Fruit fly (Drosophila melanogaster): ENCODE measurements around the gene L2HGDH.

dm6 chr2L:18924642-18925244 is 49.5 kb downstream of the L2HGDH start:
- TF ChIP-seq kay (GFP tag; ENCODE audit: borderline replicate concordance), result no peak
- no peak for TF ChIP-seq CG7101 (tag; optimal IDR thresholded peaks at IDR 0.05)
- TF ChIP-seq cnc (optimal IDR thresholded peaks at IDR 0.05), result no peak
- TF ChIP-seq CG14711 (tag; optimal IDR thresholded peaks at IDR 0.05), result no peak
- TF ChIP-seq CG7045 (GFP tag; optimal IDR thresholded peaks at IDR 0.05), result no peak
- TF ChIP-seq CG12768 (GFP tag; optimal IDR thresholded peaks at IDR 0.05), result no peak
- TF ChIP-seq CG33017 (tag; optimal IDR thresholded peaks at IDR 0.05), result no peak
- TF ChIP-seq Clk (GFP tag; optimal IDR thresholded peaks at IDR 0.05), result no peak
- no peak for TF ChIP-seq cic (GFP tag; optimal IDR thresholded peaks at IDR 0.05)
- TF ChIP-seq Mnt (GFP tag; optimal IDR thresholded peaks at IDR 0.05), result no peak
- no peak for TF ChIP-seq Hr96 (GFP tag; optimal IDR thresholded peaks at IDR 0.05)
